Worm (Caenorhabditis elegans): ENCODE data around the gene nlp-34.

ce11 chrV:3957608-3958007 is 21.3 kb downstream of the nlp-34 start, which contains the start of gene cyp-34A5:
- TF ChIP-seq ceh-83 (GFP tag; optimal IDR thresholded peaks at IDR 0.05) = no peak
- TF ChIP-seq ztf-11 (tag; optimal IDR thresholded peaks at IDR 0.05) = no peak
- no peak for TF ChIP-seq elt-3 (tag; optimal IDR thresholded peaks at IDR 0.05)
